Worm (Caenorhabditis elegans) whole organism, early embryonic: ENCODE measurements around the gene lido-18.

Experiments
- B0310.2 ChIP-seq: sonication (generic microtip); optimal IDR thresholded peaks from 2 replicates; lab custom pipeline; 2016; ENCODE audit warnings: mild to moderate bottlenecking, missing genetic modification characterization, missing compliant biosample characterization
- ama-1 ChIP-seq: fragments of 150-350 bp; optimal IDR thresholded peaks from 2 replicates; lab custom pipeline; 2014
- ceh-36 ChIP-seq: sonication (generic microtip); optimal IDR thresholded peaks from 2 replicates; lab custom pipeline; 2016; ENCODE audit warnings: missing genetic modification characterization, inconsistent platforms, missing compliant biosample characterization
- pes-1 ChIP-seq: fragments of 200-800 bp; sonication (Bioruptor generic); IDR thresholded peaks from 2 replicates; pipeline ENCODE4 v1.3.6; 2022; ENCODE audit warnings: missing genetic modification reagents, missing genetic modification characterization, missing compliant biosample characterization
- scrt-1 ChIP-seq: fragments of 200-800 bp; sonication (Bioruptor generic); IDR thresholded peaks from 2 replicates; pipeline ENCODE4 v1.3.6; 2022; ENCODE audit warnings: missing genetic modification characterization, missing compliant biosample characterization
- sea-1 ChIP-seq: fragments of 200-800 bp; sonication (Bioruptor generic); conservative IDR thresholded peaks from 2 replicates; pipeline ENCODE4 v1.3.6; 2022; ENCODE audit warnings: missing genetic modification characterization, missing compliant biosample characterization
- tbx-11 ChIP-seq: fragments of 200-800 bp; sonication (Bioruptor generic); IDR thresholded peaks from 2 replicates; pipeline ENCODE4 v1.3.6; 2022; ENCODE audit warnings: missing genetic modification characterization, missing compliant biosample characterization
- tra-4 ChIP-seq: sonication (generic microtip); optimal IDR thresholded peaks from 2 replicates; lab custom pipeline; 2017; ENCODE audit warnings: missing genetic modification characterization, missing compliant biosample characterization

DNA sequence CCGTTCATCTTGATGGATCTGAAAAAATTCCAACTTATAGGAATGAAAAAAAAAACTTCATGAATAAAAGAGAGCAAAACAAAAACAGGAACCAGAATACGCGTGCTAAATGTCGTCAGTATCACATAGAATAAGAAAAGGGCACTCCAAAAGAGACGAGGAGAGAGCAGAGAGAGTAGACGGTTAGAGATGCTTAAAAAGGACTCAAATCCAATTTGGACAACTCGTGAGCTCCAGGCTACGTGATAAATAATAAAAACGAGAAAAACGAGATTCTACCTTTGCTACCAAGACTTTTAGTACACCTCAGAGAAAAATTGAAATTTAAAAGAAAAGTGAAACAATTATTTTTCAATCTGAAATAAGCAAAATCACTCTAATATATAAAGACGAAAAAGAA, 19.0 kb upstream of the lido-18 start, which contains the start of gene upp-1:
- TF ChIP-seq ama-1 (lab: Kevin White, UChicago) (no peak), scrt-1 (no peak), tra-4 (tag; lab: Kevin White, UChicago) (no peak), tbx-11 (GFP tag; lab: Robert Waterston, UW) (no peak), B0310.2 (no peak), pes-1 (no peak), ceh-36 (tag; lab: Kevin White, UChicago) (no peak), sea-1 (GFP tag; lab: Robert Waterston, UW) (no peak)
